Fruit fly (Drosophila melanogaster) whole organism, embryonic: ENCODE data around the gene IntS14.

ENCODE experiments used
- Bteb2 ChIP-seq: fragments of 200-800 bp; sonication (Bioruptor generic); optimal IDR thresholded peaks from 2 replicates; lab custom pipeline; 2016; ENCODE audit warnings: missing biosample characterization, missing genetic modification characterization
- CG10147 ChIP-seq: fragments of 200-800 bp; sonication (Bioruptor generic); optimal IDR thresholded peaks from 2 replicates; lab custom pipeline; 2019; ENCODE audit warnings: missing biosample characterization, mild to moderate bottlenecking, missing genetic modification characterization, moderate library complexity
- CG10979 ChIP-seq: fragments of 200-800 bp; sonication (Bioruptor generic); optimal IDR thresholded peaks from 2 replicates; lab custom pipeline; 2018; ENCODE audit warnings: missing biosample characterization, mild to moderate bottlenecking, missing genetic modification characterization, moderate library complexity
- CG12104 ChIP-seq: fragments of 200-800 bp; sonication (Bioruptor generic); optimal IDR thresholded peaks from 3 replicates; lab custom pipeline; 2016; ENCODE audit warnings: missing biosample characterization, missing genetic modification characterization
- CG12219 ChIP-seq: fragments of 200-800 bp; sonication (Bioruptor generic); optimal IDR thresholded peaks from 3 replicates; lab custom pipeline; 2018; ENCODE audit warnings: missing biosample characterization, mild to moderate bottlenecking, missing genetic modification characterization
- CG30431 ChIP-seq: fragments of 200-800 bp; sonication (Bioruptor generic); optimal IDR thresholded peaks from 2 replicates; lab custom pipeline; 2017; ENCODE audit warnings: missing biosample characterization, missing genetic modification characterization
- CG3407 ChIP-seq: fragments of 200-800 bp; sonication (Bioruptor generic); optimal IDR thresholded peaks from 2 replicates; lab custom pipeline; 2018; ENCODE audit warnings: missing biosample characterization, mild to moderate bottlenecking, missing genetic modification characterization
- CG3847 ChIP-seq: fragments of 200-800 bp; sonication (Bioruptor generic); IDR thresholded peaks from 2 replicates; pipeline ENCODE4 v1.3.6; 2022; ENCODE audit warnings: missing biosample characterization, missing genetic modification characterization
- CG42726 ChIP-seq: fragments of 200-800 bp; sonication (Bioruptor generic); IDR thresholded peaks from 2 replicates; pipeline ENCODE4 v1.3.6; 2022; ENCODE audit warnings: missing biosample characterization, missing genetic modification characterization; ENCODE audit not compliant: partially characterized antibody
- CG4360 ChIP-seq: fragments of 200-800 bp; sonication (Bioruptor generic); IDR thresholded peaks from 2 replicates; pipeline ENCODE4 v1.3.6; 2022; ENCODE audit warnings: missing biosample characterization, missing genetic modification characterization
- CG6683 ChIP-seq: fragments of 200-800 bp; sonication (Bioruptor generic); optimal IDR thresholded peaks from 2 replicates; lab custom pipeline; 2017; ENCODE audit warnings: missing biosample characterization, mild to moderate bottlenecking, missing genetic modification characterization, missing genetic modification reagents
- CG6765 ChIP-seq: fragments of 200-800 bp; sonication (Bioruptor generic); optimal IDR thresholded peaks from 3 replicates; lab custom pipeline; 2017; ENCODE audit warnings: missing biosample characterization, mild to moderate bottlenecking, missing genetic modification characterization
- CG7745 ChIP-seq: fragments of 200-800 bp; sonication (Bioruptor generic); optimal IDR thresholded peaks from 2 replicates; lab custom pipeline; 2018; ENCODE audit warnings: missing biosample characterization, mild to moderate bottlenecking, missing genetic modification characterization, moderate library complexity
- CG8359 ChIP-seq: fragments of 200-800 bp; sonication (Bioruptor generic); optimal IDR thresholded peaks from 2 replicates; lab custom pipeline; 2017; ENCODE audit warnings: missing biosample characterization, mild to moderate bottlenecking, missing genetic modification characterization, borderline replicate concordance
- Chrac-16 ChIP-seq: fragments of 200-800 bp; sonication (Bioruptor generic); optimal IDR thresholded peaks from 3 replicates; lab custom pipeline; 2016; ENCODE audit warnings: missing biosample characterization, missing genetic modification characterization
- Drgx ChIP-seq: fragments of 200-800 bp; sonication (Bioruptor generic); IDR thresholded peaks from 2 replicates; pipeline ENCODE4 v1.3.6; 2022; ENCODE audit warnings: missing biosample characterization, missing genetic modification characterization
- Fer1 ChIP-seq: fragments of 200-800 bp; sonication (Bioruptor generic); optimal IDR thresholded peaks from 2 replicates; lab custom pipeline; 2017; ENCODE audit warnings: missing biosample characterization, mild to moderate bottlenecking, missing genetic modification characterization
- HLH54F ChIP-seq: fragments of 200-800 bp; sonication (Bioruptor generic); optimal IDR thresholded peaks from 3 replicates; lab custom pipeline; 2016; ENCODE audit warnings: missing biosample characterization, missing genetic modification characterization
- Hmx ChIP-seq: fragments of 200-800 bp; sonication (Bioruptor generic); optimal IDR thresholded peaks from 2 replicates; lab custom pipeline; 2016; ENCODE audit warnings: missing biosample characterization, missing genetic modification characterization
- Hr78 ChIP-seq, 2 experiments: fragments of 200-800 bp in 1 of 2; fragments of >200 bp in 1 of 2; sonication (Bioruptor generic) in 1 of 2; optimal IDR thresholded peaks; 2 replicates each; lab custom pipeline; 2017 to 2019; ENCODE audit warnings: missing biosample characterization in 2 of 2, missing genetic modification characterization in 2 of 2, mild to moderate bottlenecking in 1 of 2, moderate library complexity in 1 of 2
- NFAT ChIP-seq: fragments of 200-800 bp; sonication (Bioruptor generic); IDR thresholded peaks from 2 replicates; pipeline ENCODE4 v1.3.6; 2022; ENCODE audit warnings: missing biosample characterization, missing genetic modification characterization
- Rx ChIP-seq: fragments of 200-800 bp; sonication (Bioruptor generic); IDR thresholded peaks from 2 replicates; pipeline ENCODE4 v1.3.6; 2022; ENCODE audit warnings: missing biosample characterization, missing genetic modification characterization
- Vsx1 ChIP-seq: fragments of 200-800 bp; sonication (Bioruptor generic); optimal IDR thresholded peaks from 2 replicates; lab custom pipeline; 2017; ENCODE audit warnings: missing biosample characterization, mild to moderate bottlenecking, missing genetic modification characterization, missing genetic modification reagents
- Xbp1 ChIP-seq: fragments of 200-800 bp; sonication (Bioruptor generic); optimal IDR thresholded peaks from 3 replicates; lab custom pipeline; 2016; ENCODE audit warnings: missing biosample characterization, mild to moderate bottlenecking, missing genetic modification characterization
- Xrp1 ChIP-seq: fragments of 200-800 bp; sonication (Bioruptor generic); IDR thresholded peaks from 2 replicates; pipeline ENCODE4 v1.3.6; 2022; ENCODE audit warnings: missing biosample characterization, missing genetic modification characterization
- ash1 ChIP-seq: fragments of 200-800 bp; sonication (Bioruptor generic); optimal IDR thresholded peaks from 2 replicates; lab custom pipeline; 2018; ENCODE audit warnings: missing biosample characterization, mild to moderate bottlenecking, missing genetic modification characterization
- croc ChIP-seq: fragments of 200-800 bp; sonication (Bioruptor generic); conservative IDR thresholded peaks from 3 replicates; pipeline ENCODE4 v1.3.6; 2022; ENCODE audit warnings: missing biosample characterization, missing genetic modification characterization
- dysf ChIP-seq: fragments of 200-800 bp; sonication (Bioruptor generic); IDR thresholded peaks from 3 replicates; pipeline ENCODE4 v1.3.6; 2022; ENCODE audit warnings: missing biosample characterization, missing genetic modification characterization
- eve ChIP-seq, 2 experiments: fragments of >200 bp; optimal IDR thresholded peaks; 2 replicates each; lab custom pipeline; 2017; ENCODE audit warnings: missing biosample characterization in 2 of 2, missing genetic modification characterization in 2 of 2
- ewg ChIP-seq: fragments of 200-800 bp; sonication (Bioruptor generic); optimal IDR thresholded peaks from 3 replicates; lab custom pipeline; 2017; ENCODE audit warnings: mild to moderate bottlenecking, missing biosample characterization, missing genetic modification reagents, missing genetic modification characterization
- exex ChIP-seq: fragments of 200-800 bp; sonication (Bioruptor generic); optimal IDR thresholded peaks from 4 replicates; lab custom pipeline; 2018; ENCODE audit warnings: missing biosample characterization, mild to moderate bottlenecking, missing genetic modification characterization, moderate library complexity
- inv ChIP-seq: fragments of 200-800 bp; sonication (Bioruptor generic); IDR thresholded peaks from 2 replicates; pipeline ENCODE4 v1.3.6; 2022; ENCODE audit warnings: missing biosample characterization, missing genetic modification characterization; ENCODE audit not compliant: partially characterized antibody
- lab ChIP-seq: fragments of 200-800 bp; sonication (Bioruptor generic); optimal IDR thresholded peaks from 3 replicates; lab custom pipeline; 2017; ENCODE audit warnings: missing biosample characterization, missing genetic modification characterization, mild to moderate bottlenecking, moderate library complexity, missing genetic modification reagents
- luna ChIP-seq: fragments of 200-800 bp; sonication (Bioruptor generic); optimal IDR thresholded peaks from 2 replicates; lab custom pipeline; 2016; ENCODE audit warnings: missing biosample characterization, missing genetic modification characterization
- maf-S ChIP-seq: fragments of 200-800 bp; sonication (Bioruptor generic); optimal IDR thresholded peaks from 2 replicates; lab custom pipeline; 2016; ENCODE audit warnings: missing biosample characterization, missing genetic modification characterization
- mam ChIP-seq: fragments of 200-800 bp; sonication (Bioruptor generic); optimal IDR thresholded peaks from 3 replicates; lab custom pipeline; 2016; ENCODE audit warnings: missing biosample characterization, missing genetic modification characterization
- odd ChIP-seq: fragments of 200-800 bp; sonication (Bioruptor generic); optimal IDR thresholded peaks from 2 replicates; lab custom pipeline; 2017; ENCODE audit warnings: missing biosample characterization, mild to moderate bottlenecking, missing genetic modification characterization
- prd ChIP-seq, 3 experiments: fragments of >200 bp in 2 of 3; fragments of 200-800 bp in 1 of 3; sonication (Bioruptor generic) in 1 of 3; optimal IDR thresholded peaks in 2 of 3; IDR thresholded peaks in 1 of 3; 2 replicates in 2 of 3; 3 replicates in 1 of 3; pipeline versions ENCODE4 v1.3.6 to Lab custom; 2017 to 2022; ENCODE audit warnings: missing biosample characterization in 1 of 3, missing genetic modification characterization in 1 of 3
- pros ChIP-seq: fragments of 200-800 bp; sonication (Bioruptor generic); optimal IDR thresholded peaks from 3 replicates; lab custom pipeline; 2019; ENCODE audit warnings: missing biosample characterization, mild to moderate bottlenecking, missing genetic modification characterization, moderate library complexity
- pum ChIP-seq: fragments of 200-800 bp; sonication (Bioruptor generic); optimal IDR thresholded peaks from 2 replicates; lab custom pipeline; 2016; ENCODE audit warnings: missing biosample characterization, missing genetic modification characterization
- shn ChIP-seq: fragments of 200-800 bp; sonication (Bioruptor generic); optimal IDR thresholded peaks from 3 replicates; lab custom pipeline; 2016; ENCODE audit warnings: missing biosample characterization, missing genetic modification characterization
- so ChIP-seq: fragments of 200-800 bp; sonication (Bioruptor generic); IDR thresholded peaks from 3 replicates; pipeline ENCODE4 v1.3.6; 2022; ENCODE audit warnings: missing biosample characterization, missing genetic modification characterization
- sqz ChIP-seq: fragments of 200-800 bp; sonication (Bioruptor generic); optimal IDR thresholded peaks from 3 replicates; lab custom pipeline; 2018; ENCODE audit warnings: missing biosample characterization, mild to moderate bottlenecking, missing genetic modification characterization
- sr ChIP-seq: fragments of 200-800 bp; sonication (Bioruptor generic); IDR thresholded peaks from 3 replicates; pipeline ENCODE4 v1.3.6; 2022; ENCODE audit warnings: missing biosample characterization, missing genetic modification characterization
- tio ChIP-seq: fragments of 200-800 bp; sonication (Bioruptor generic); optimal IDR thresholded peaks from 2 replicates; lab custom pipeline; 2017; ENCODE audit warnings: missing biosample characterization, missing genetic modification characterization, inconsistent platforms
- tll ChIP-seq, 2 experiments: fragments of 200-800 bp in 1 of 2; fragments of >200 bp in 1 of 2; sonication (Bioruptor generic) in 1 of 2; optimal IDR thresholded peaks; 2 replicates each; lab custom pipeline; 2017 to 2019; ENCODE audit warnings: missing biosample characterization in 2 of 2, missing genetic modification characterization in 2 of 2, mild to moderate bottlenecking in 1 of 2, moderate library complexity in 1 of 2
- vfl ChIP-seq: fragments of 200-800 bp; sonication (Bioruptor generic); optimal IDR thresholded peaks from 2 replicates; lab custom pipeline; 2016; ENCODE audit warnings: missing biosample characterization, missing genetic modification characterization

The IntS14 gene

dm6 chr2L:1118880-1119809 lies 45.1 kb upstream of the IntS14 start (continued):
- peak; percentile 55; the same call in 1 of the 2 replicates for TF ChIP-seq CG42726
- no peak for TF ChIP-seq CG4360 (GFP tag; lab: Robert Waterston, UW)
- peak; percentile 47 for TF ChIP-seq CG12104
- TF ChIP-seq pum (GFP tag; lab: Kevin White, UChicago) = peak; percentile 37
- peak; percentile 75 for TF ChIP-seq Xrp1 (GFP tag; lab: Robert Waterston, UW)
- TF ChIP-seq prd (optimal IDR thresholded peaks at IDR 0.05; lab: Kevin White, UChicago) = no peak
- peak; percentile 88 for TF ChIP-seq prd (GFP tag; IDR thresholded peaks at IDR 0.05; lab: Robert Waterston, UW)
- TF ChIP-seq eve (GFP tag; optimal IDR thresholded peaks at IDR 0.05; lab: Kevin White, UChicago) = no peak
- TF ChIP-seq Hr78 (GFP tag; optimal IDR thresholded peaks at IDR 0.05; lab: Kevin White, UChicago) = peak in 1 of 2 experiments; percentile 54
- no peak for TF ChIP-seq ash1 (GFP tag; lab: Kevin White, UChicago)
- peak; percentile 37; the same call in 1 of the 3 replicates for TF ChIP-seq croc (GFP tag; lab: Robert Waterston, UW)
- peak; percentile 66 for TF ChIP-seq NFAT (GFP tag; lab: Robert Waterston, UW)
- peak; percentile 78 for TF ChIP-seq CG3847 (GFP tag; lab: Robert Waterston, UW)
- TF ChIP-seq CG6765 (GFP tag; lab: Kevin White, UChicago) = peak; percentile 45
- no peak for TF ChIP-seq luna (GFP tag; lab: Kevin White, UChicago)
- no peak for TF ChIP-seq tll (GFP tag; optimal IDR thresholded peaks at IDR 0.05; lab: Kevin White, UChicago)
- peak; percentile 38 for TF ChIP-seq CG6683 (GFP tag; lab: Kevin White, UChicago)
- peak; percentile 77 for TF ChIP-seq mam (GFP tag; lab: Kevin White, UChicago)
- peak; percentile 53 for TF ChIP-seq ewg (GFP tag; lab: Kevin White, UChicago)
- TF ChIP-seq Bteb2 = peak; percentile 76
- TF ChIP-seq shn (GFP tag; lab: Kevin White, UChicago) = peak; percentile 75
- TF ChIP-seq lab = peak; percentile 84
- TF ChIP-seq CG7745 = no peak
- peak; percentile 54 for TF ChIP-seq maf-S
- peak; percentile 63 for TF ChIP-seq vfl (GFP tag; lab: Kevin White, UChicago)
- TF ChIP-seq inv = no peak
- peak; percentile 40 for TF ChIP-seq CG30431 (GFP tag; lab: Kevin White, UChicago)
- TF ChIP-seq tio = peak; percentile 51
- peak; percentile 89 for TF ChIP-seq dysf (GFP tag; lab: Robert Waterston, UW)
- TF ChIP-seq sqz (GFP tag; lab: Kevin White, UChicago) = no peak
- peak; percentile 34 for TF ChIP-seq CG10979 (tag; lab: Kevin White, UChicago)
- peak; percentile 71 for TF ChIP-seq so (GFP tag; lab: Robert Waterston, UW)
- peak; percentile 33 for TF ChIP-seq Vsx1 (GFP tag; lab: Kevin White, UChicago)
- peak; percentile 50 for TF ChIP-seq Rx (GFP tag; lab: Robert Waterston, UW)
- peak; percentile 82 for TF ChIP-seq Drgx (GFP tag; lab: Robert Waterston, UW)
- no peak for TF ChIP-seq pros
- TF ChIP-seq sr (GFP tag; lab: Robert Waterston, UW) = peak; percentile 48; the same call in 1 of the 3 replicates
- peak; percentile 58 for TF ChIP-seq CG12219 (GFP tag; lab: Kevin White, UChicago)
- peak; percentile 6 for TF ChIP-seq Hmx
- TF ChIP-seq CG10147 = peak; percentile 63
- peak; percentile 52 for TF ChIP-seq exex (tag; lab: Kevin White, UChicago)
- TF ChIP-seq odd = peak; percentile 26
- TF ChIP-seq CG3407 = peak; percentile 21
- TF ChIP-seq HLH54F (GFP tag; lab: Kevin White, UChicago) = peak; percentile 69
- TF ChIP-seq Chrac-16 (GFP tag; lab: Kevin White, UChicago) = peak; percentile 67
- no peak for TF ChIP-seq CG8359
- peak; percentile 78 for TF ChIP-seq Fer1 (GFP tag; lab: Kevin White, UChicago)
- TF ChIP-seq Xbp1 = peak; percentile 71
